Fruit fly (Drosophila melanogaster): ENCODE results near the gene ras.
A peak's percentile ranks its signal among the peaks of the same experiment; 100 is the strongest.

Gene ras

dm6 chrX:10729921-10730873 lies 14.1 kb upstream of the ras start (continued):
- TF ChIP-seq tna (GFP tag; IDR thresholded peaks at IDR 0.05; ENCODE audit: partially characterized antibody) (no peak), Sox102F (GFP tag; optimal IDR thresholded peaks at IDR 0.05) (peak; percentile 8), MESR4 (GFP tag; optimal IDR thresholded peaks at IDR 0.05) (no peak), CG34224 (GFP tag; IDR thresholded peaks at IDR 0.05; ENCODE audit: partially characterized antibody) (no peak), CG4617 (GFP tag; optimal IDR thresholded peaks at IDR 0.05; ENCODE audit: borderline replicate concordance) (no peak), br (optimal IDR thresholded peaks at IDR 0.05) (no peak), gsb-n (tag; optimal IDR thresholded peaks at IDR 0.05) (peak; percentile 1), Nf-YC (tag; optimal IDR thresholded peaks at IDR 0.05) (no peak), CG30020 (tag; optimal IDR thresholded peaks at IDR 0.05) (no peak), toy (GFP tag; IDR thresholded peaks at IDR 0.05) (no peak), pfk (GFP tag; optimal IDR thresholded peaks at IDR 0.05) (no peak), C15 (GFP tag; IDR thresholded peaks at IDR 0.05) (no peak), gem (tag; optimal IDR thresholded peaks at IDR 0.05) (peak; percentile 23), tll (GFP tag; optimal IDR thresholded peaks at IDR 0.05) (no peak), CTCF (GFP tag; optimal IDR thresholded peaks at IDR 0.05) (no peak), mirr (GFP tag; optimal IDR thresholded peaks at IDR 0.05) (peak; percentile 36), CG31224 (GFP tag; IDR thresholded peaks at IDR 0.05) (no peak), Ptx1 (GFP tag; IDR thresholded peaks at IDR 0.05) (no peak), Blimp-1 (GFP tag; optimal IDR thresholded peaks at IDR 0.05) (peak; percentile 1), gcm (GFP tag; optimal IDR thresholded peaks at IDR 0.05) (no peak), crp (GFP tag; optimal IDR thresholded peaks at IDR 0.05) (no peak), CG8765 (GFP tag; IDR thresholded peaks at IDR 0.05) (no peak), CG18599 (GFP tag; optimal IDR thresholded peaks at IDR 0.05) (no peak), jumu (GFP tag; optimal IDR thresholded peaks at IDR 0.05) (no peak), bigmax (GFP tag; optimal IDR thresholded peaks at IDR 0.05) (no peak), Hr78 (GFP tag; optimal IDR thresholded peaks at IDR 0.05) (peak in 1 of 2 experiments; percentile 65), h (optimal IDR thresholded peaks at IDR 0.05) (no peak), Doc3 (GFP tag; IDR thresholded peaks at IDR 0.05; ENCODE audit: partially characterized antibody) (no peak), CG4854 (GFP tag; optimal IDR thresholded peaks at IDR 0.05) (no peak), chm (GFP tag; IDR thresholded peaks at IDR 0.05) (peak; percentile 38; the same call in 1 of the 2 replicates), da (GFP tag; optimal IDR thresholded peaks at IDR 0.05) (no peak), sqz (GFP tag; optimal IDR thresholded peaks at IDR 0.05) (peak; percentile 60), CG6813 (GFP tag; optimal IDR thresholded peaks at IDR 0.05) (no peak), rib (GFP tag; IDR thresholded peaks at IDR 0.05) (no peak), Elba2 (GFP tag; optimal IDR thresholded peaks at IDR 0.05) (no peak), CG9932 (GFP tag; IDR thresholded peaks at IDR 0.05) (no peak), twi (tag; optimal IDR thresholded peaks at IDR 0.05) (no peak), crol (GFP tag; IDR thresholded peaks at IDR 0.05) (peak; percentile 81), Bdp1 (GFP tag; optimal IDR thresholded peaks at IDR 0.05) (no peak), NC2β (GFP tag; optimal IDR thresholded peaks at IDR 0.05) (no peak), CG12659 (GFP tag; optimal IDR thresholded peaks at IDR 0.05) (peak; percentile 22), CG2199 (GFP tag; IDR thresholded peaks at IDR 0.05) (peak; percentile 64; the same call in 2 of the 3 replicates), Bteb2 (GFP tag; optimal IDR thresholded peaks at IDR 0.05) (no peak), Bgb (GFP tag; IDR thresholded peaks at IDR 0.05; ENCODE audit: partially characterized antibody) (peak; percentile 19; the same call in 1 of the 2 replicates), nau (GFP tag; optimal IDR thresholded peaks at IDR 0.05) (no peak), CG12769 (tag; optimal IDR thresholded peaks at IDR 0.05) (peak; percentile 49), repo (GFP tag; optimal IDR thresholded peaks at IDR 0.05) (no peak), CG9609 (GFP tag; optimal IDR thresholded peaks at IDR 0.05) (no peak), ham (GFP tag; IDR thresholded peaks at IDR 0.05) (no peak)

All from whole organism, embryonic.